Worm (Caenorhabditis elegans) whole organism, L1 larva: ENCODE data around the gene let-70.

Source experiments
- ceh-82 ChIP-seq, 3 experiments: fragments of 150-350 bp in 1 of 3; sonication (generic microtip) in 2 of 3; optimal IDR thresholded peaks; 2 replicates each; lab custom pipeline; 2014 to 2017; ENCODE audit warnings: missing biosample characterization in 3 of 3, missing genetic modification characterization in 3 of 3
- elt-2 ChIP-seq: sonication (generic microtip); optimal IDR thresholded peaks from 2 replicates; lab custom pipeline; 2016; ENCODE audit warnings: missing genetic modification characterization, mild to moderate bottlenecking, inconsistent platforms, missing compliant biosample characterization, missing genetic modification reagents
- fkh-4 ChIP-seq: sonication (generic microtip); optimal IDR thresholded peaks from 2 replicates; lab custom pipeline; 2016; ENCODE audit warnings: missing compliant biosample characterization, missing genetic modification characterization, borderline replicate concordance
- fos-1 ChIP-seq: fragments of 150-350 bp; optimal IDR thresholded peaks from 2 replicates; lab custom pipeline; 2014; ENCODE audit warnings: missing biosample characterization, missing genetic modification characterization
- nhr-28 ChIP-seq: fragments of 150-350 bp; optimal IDR thresholded peaks from 2 replicates; lab custom pipeline; 2014; ENCODE audit warnings: missing biosample characterization, missing genetic modification characterization
- nhr-71 ChIP-seq: sonication (generic microtip); optimal IDR thresholded peaks from 2 replicates; lab custom pipeline; 2016; ENCODE audit warnings: mild to moderate bottlenecking, missing genetic modification characterization, moderate library complexity, missing compliant biosample characterization
- nhr-77 ChIP-seq: fragments of 150-350 bp; optimal IDR thresholded peaks from 2 replicates; lab custom pipeline; 2014; ENCODE audit warnings: missing biosample characterization, missing genetic modification characterization
- sox-4 ChIP-seq: sonication (generic microtip); optimal IDR thresholded peaks from 2 replicates; lab custom pipeline; 2016; ENCODE audit warnings: missing genetic modification characterization, missing compliant biosample characterization
- unc-98 ChIP-seq: fragments of 200-800 bp; sonication (Bioruptor generic); IDR thresholded peaks from 2 replicates; pipeline ENCODE4 v1.3.6; 2022; ENCODE audit warnings: missing genetic modification characterization, missing compliant biosample characterization
- ztf-11 ChIP-seq, 2 experiments: sonication (generic microtip); optimal IDR thresholded peaks; 2 replicates each; lab custom pipeline; 2016 to 2017; ENCODE audit warnings: missing genetic modification characterization in 2 of 2, missing biosample characterization in 1 of 2, missing compliant biosample characterization in 1 of 2

DNA sequence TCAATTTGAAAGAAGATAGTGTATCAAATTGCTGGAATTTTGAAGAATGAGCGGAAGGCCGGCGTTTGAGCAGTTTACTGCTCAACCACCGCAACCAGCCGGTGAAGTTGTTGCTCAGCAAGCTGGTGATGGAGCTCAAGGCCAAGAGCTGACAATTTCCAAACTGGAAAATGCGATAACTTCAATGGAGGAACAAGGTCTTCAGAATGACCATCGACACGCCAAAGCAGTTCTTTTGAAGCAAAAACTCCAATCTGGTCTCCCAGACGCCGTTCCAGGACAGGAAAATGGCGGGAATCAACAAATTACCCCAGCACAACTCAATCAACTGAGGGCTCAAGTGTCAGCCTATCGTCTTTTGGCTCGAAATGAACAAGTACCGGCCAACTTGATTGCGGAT, 44.0 kb upstream of the let-70 start:
- TF ChIP-seq sox-4 (tag; lab: Kevin White, UChicago) (no peak), nhr-77 (no peak), fkh-4 (tag; lab: Kevin White, UChicago) (no peak), ceh-82 (tag; optimal IDR thresholded peaks at IDR 0.05; lab: Kevin White, UChicago) (no peak), nhr-71 (tag; lab: Kevin White, UChicago) (no peak), nhr-28 (tag; lab: Kevin White, UChicago) (no peak), unc-98 (GFP tag; lab: Robert Waterston, UW) (no peak), elt-2 (no peak), fos-1 (no peak), ztf-11 (tag; optimal IDR thresholded peaks at IDR 0.05; lab: Kevin White, UChicago) (no peak)
